Worm (Caenorhabditis elegans) whole organism, mixed stage, embryonic: ENCODE data around the gene Y39G8B.2.

ENCODE experiments used
- M03D4.4 ChIP-seq: sonication (generic microtip); optimal IDR thresholded peaks from 2 replicates; lab custom pipeline; 2017; ENCODE audit warnings: mild to moderate bottlenecking, missing genetic modification characterization, missing compliant biosample characterization
- bed-3 ChIP-seq: fragments of 200-800 bp; sonication (Bioruptor generic); optimal IDR thresholded peaks from 3 replicates; lab custom pipeline; 2018; ENCODE audit warnings: mild to moderate bottlenecking, missing genetic modification characterization, moderate library complexity, missing compliant biosample characterization
- blmp-1 ChIP-seq: fragments of 150-350 bp; optimal IDR thresholded peaks from 2 replicates; lab custom pipeline; 2014; ENCODE audit warnings: missing biosample characterization, missing genetic modification characterization
- ceh-39 ChIP-seq: fragments of 150-350 bp; optimal IDR thresholded peaks from 2 replicates; lab custom pipeline; 2014; ENCODE audit warnings: missing biosample characterization, missing genetic modification characterization
- ceh-43 ChIP-seq: fragments of 200-800 bp; sonication (Bioruptor generic); optimal IDR thresholded peaks from 2 replicates; lab custom pipeline; 2018; ENCODE audit warnings: mild to moderate bottlenecking, missing genetic modification characterization, moderate library complexity, missing compliant biosample characterization
- ceh-83 ChIP-seq: fragments of 200-800 bp; sonication (Bioruptor generic); optimal IDR thresholded peaks from 2 replicates; lab custom pipeline; 2018; ENCODE audit warnings: mild to moderate bottlenecking, missing genetic modification characterization, missing compliant biosample characterization
- ces-1 ChIP-seq: fragments of 150-350 bp; optimal IDR thresholded peaks from 2 replicates; lab custom pipeline; 2014; ENCODE audit warnings: missing biosample characterization, missing genetic modification reagents, missing genetic modification characterization
- cnd-1 ChIP-seq: fragments of 200-800 bp; sonication (Bioruptor generic); optimal IDR thresholded peaks from 2 replicates; lab custom pipeline; 2018; ENCODE audit warnings: mild to moderate bottlenecking, missing genetic modification characterization, missing compliant biosample characterization
- elt-1 ChIP-seq: sonication (generic microtip); optimal IDR thresholded peaks from 2 replicates; lab custom pipeline; 2017; ENCODE audit warnings: missing genetic modification characterization, mild to moderate bottlenecking, missing compliant biosample characterization, antibody characterized with exemption, moderate library complexity, borderline replicate concordance; ENCODE audit not compliant: insufficient read depth
- elt-3 ChIP-seq: fragments of 150-350 bp; optimal IDR thresholded peaks from 2 replicates; lab custom pipeline; 2014; ENCODE audit warnings: missing biosample characterization, missing genetic modification characterization
- flh-1 ChIP-seq: fragments of 200-800 bp; sonication (Bioruptor generic); optimal IDR thresholded peaks from 2 replicates; lab custom pipeline; 2018; ENCODE audit warnings: mild to moderate bottlenecking, missing genetic modification characterization, moderate library complexity, missing compliant biosample characterization
- ham-2 ChIP-seq: fragments of 200-800 bp; sonication (Bioruptor generic); optimal IDR thresholded peaks from 2 replicates; lab custom pipeline; 2018; ENCODE audit warnings: mild to moderate bottlenecking, missing genetic modification characterization, missing compliant biosample characterization
- hlh-1 ChIP-seq: fragments of 150-350 bp; optimal IDR thresholded peaks from 2 replicates; lab custom pipeline; 2014; ENCODE audit warnings: missing biosample characterization, missing genetic modification reagents, missing genetic modification characterization
- lin-13 ChIP-seq: fragments of 150-350 bp; optimal IDR thresholded peaks from 2 replicates; lab custom pipeline; 2014; ENCODE audit warnings: missing biosample characterization, missing genetic modification characterization
- lin-32 ChIP-seq: fragments of 200-800 bp; sonication (Bioruptor generic); optimal IDR thresholded peaks from 2 replicates; lab custom pipeline; 2018; ENCODE audit warnings: mild to moderate bottlenecking, missing genetic modification characterization, missing compliant biosample characterization
- lsy-2 ChIP-seq: fragments of 150-350 bp; optimal IDR thresholded peaks from 2 replicates; lab custom pipeline; 2014; ENCODE audit warnings: missing biosample characterization, missing genetic modification characterization
- mab-5 ChIP-seq: fragments of 150-350 bp; optimal IDR thresholded peaks from 2 replicates; lab custom pipeline; 2014; ENCODE audit warnings: missing biosample characterization, missing genetic modification characterization
- mep-1 ChIP-seq: fragments of 150-350 bp; optimal IDR thresholded peaks from 2 replicates; lab custom pipeline; 2017; ENCODE audit warnings: missing biosample characterization, missing genetic modification reagents, missing genetic modification characterization, inconsistent platforms
- mls-2 ChIP-seq: sonication (generic microtip); optimal IDR thresholded peaks from 2 replicates; lab custom pipeline; 2016; ENCODE audit warnings: mild to moderate bottlenecking, missing genetic modification characterization, moderate library complexity, missing compliant biosample characterization
- nhr-12 ChIP-seq: fragments of 150-350 bp; optimal IDR thresholded peaks from 2 replicates; lab custom pipeline; 2014; ENCODE audit warnings: missing biosample characterization, missing genetic modification characterization
- nhr-2 ChIP-seq: fragments of 150-350 bp; optimal IDR thresholded peaks from 2 replicates; lab custom pipeline; 2014; ENCODE audit warnings: missing biosample characterization, missing genetic modification characterization
- nhr-28 ChIP-seq: fragments of 150-350 bp; optimal IDR thresholded peaks from 2 replicates; lab custom pipeline; 2014; ENCODE audit warnings: missing biosample characterization, missing genetic modification characterization
- nhr-76 ChIP-seq: sonication (generic microtip); optimal IDR thresholded peaks from 2 replicates; lab custom pipeline; 2017; ENCODE audit warnings: missing biosample characterization, missing genetic modification characterization
- pha-4 ChIP-seq: fragments of 150-350 bp; optimal IDR thresholded peaks from 2 replicates; lab custom pipeline; 2018; ENCODE audit warnings: missing biosample characterization, missing genetic modification reagents, missing genetic modification characterization
- sem-2 ChIP-seq: fragments of 200-800 bp; sonication (Bioruptor generic); optimal IDR thresholded peaks from 2 replicates; lab custom pipeline; 2018; ENCODE audit warnings: mild to moderate bottlenecking, missing genetic modification characterization, missing compliant biosample characterization
- snpc-4 ChIP-seq: fragments of 150-350 bp; optimal IDR thresholded peaks from 2 replicates; lab custom pipeline; 2014; ENCODE audit warnings: missing biosample characterization, missing genetic modification characterization
- sptf-1 ChIP-seq: sonication (generic microtip); optimal IDR thresholded peaks from 2 replicates; lab custom pipeline; 2017; ENCODE audit warnings: mild to moderate bottlenecking, missing genetic modification characterization, moderate library complexity, missing compliant biosample characterization
- tbx-8 ChIP-seq: fragments of 200-800 bp; sonication (Bioruptor generic); optimal IDR thresholded peaks from 2 replicates; lab custom pipeline; 2018; ENCODE audit warnings: mild to moderate bottlenecking, missing genetic modification characterization, moderate library complexity, missing compliant biosample characterization
- unc-120 ChIP-seq: sonication (generic microtip); optimal IDR thresholded peaks from 2 replicates; lab custom pipeline; 2017; ENCODE audit warnings: missing genetic modification characterization, missing compliant biosample characterization; ENCODE audit not compliant: poor library complexity, severe bottlenecking
- unc-39 ChIP-seq: fragments of 150-350 bp; optimal IDR thresholded peaks from 2 replicates; lab custom pipeline; 2014; ENCODE audit warnings: missing biosample characterization, missing genetic modification characterization
- zip-8 ChIP-seq: fragments of 150-350 bp; optimal IDR thresholded peaks from 2 replicates; lab custom pipeline; 2014; ENCODE audit warnings: missing biosample characterization, missing genetic modification characterization
- ztf-11 ChIP-seq: fragments of 150-350 bp; optimal IDR thresholded peaks from 2 replicates; lab custom pipeline; 2014; ENCODE audit warnings: missing biosample characterization, missing genetic modification characterization

Y39G8B.2 gene

ce11 chrII:13964325-13964724 lies 11.7 kb downstream of the Y39G8B.2 start:
- TF ChIP-seq mep-1 (tag; lab: Kevin White, UChicago) = no peak
- no peak for TF ChIP-seq unc-39 (tag; lab: Kevin White, UChicago)
- no peak for TF ChIP-seq sem-2 (GFP tag; lab: Kevin White, UChicago)
- TF ChIP-seq ces-1 = no peak
- no peak for TF ChIP-seq nhr-2
- no peak for TF ChIP-seq pha-4 (tag; lab: Kevin White, UChicago)
- no peak for TF ChIP-seq cnd-1 (tag; lab: Kevin White, UChicago)
- no peak for TF ChIP-seq lin-32 (GFP tag; lab: Kevin White, UChicago)
- no peak for TF ChIP-seq ham-2
- no peak for TF ChIP-seq ceh-83
- no peak for TF ChIP-seq nhr-12
- TF ChIP-seq nhr-28 (tag; lab: Kevin White, UChicago) = no peak
- no peak for TF ChIP-seq ztf-11 (tag; lab: Kevin White, UChicago)
- no peak for TF ChIP-seq ceh-43 (GFP tag; lab: Kevin White, UChicago)
- no peak for TF ChIP-seq zip-8 (tag; lab: Kevin White, UChicago)
- TF ChIP-seq blmp-1 (tag; lab: Kevin White, UChicago) = no peak
- TF ChIP-seq hlh-1 (tag; lab: Kevin White, UChicago) = no peak
- no peak for TF ChIP-seq nhr-76 (tag; lab: Kevin White, UChicago)
- TF ChIP-seq lsy-2 = no peak
- TF ChIP-seq tbx-8 (GFP tag; lab: Kevin White, UChicago) = no peak

ce11 chrII:13962319-13962718 lies 13.7 kb downstream of the Y39G8B.2 start, which contains the start of gene rpi-1:
Gene rpi-1, minus strand, starts transcription at chrII:13962419.
- no peak for TF ChIP-seq M03D4.4 (tag; lab: Kevin White, UChicago)
- no peak for TF ChIP-seq flh-1
- TF ChIP-seq lin-32 (GFP tag; lab: Kevin White, UChicago) = no peak
- TF ChIP-seq nhr-2 = no peak
- TF ChIP-seq lin-13 (tag; lab: Kevin White, UChicago) = no peak
- no peak for TF ChIP-seq sptf-1

ce11 chrII:13961567-13961966 lies 14.5 kb downstream of the Y39G8B.2 start:
- TF ChIP-seq elt-1 (tag; lab: Kevin White, UChicago) = no peak
- no peak for TF ChIP-seq nhr-12
- no peak for TF ChIP-seq elt-3 (tag; lab: Kevin White, UChicago)
- TF ChIP-seq flh-1 = no peak

ce11 chrII:13958359-13958758 lies 17.7 kb downstream of the Y39G8B.2 start:
- no peak for TF ChIP-seq sem-2 (GFP tag; lab: Kevin White, UChicago)
- TF ChIP-seq mls-2 (tag; lab: Kevin White, UChicago) = no peak
- TF ChIP-seq ces-1 = no peak
- TF ChIP-seq M03D4.4 (tag; lab: Kevin White, UChicago) = no peak
- no peak for TF ChIP-seq bed-3 (GFP tag; lab: Kevin White, UChicago)
- TF ChIP-seq ceh-43 (GFP tag; lab: Kevin White, UChicago) = no peak
- no peak for TF ChIP-seq nhr-76 (tag; lab: Kevin White, UChicago)
- no peak for TF ChIP-seq unc-39 (tag; lab: Kevin White, UChicago)
- TF ChIP-seq ceh-39 = no peak
- TF ChIP-seq unc-120 (tag; lab: Kevin White, UChicago) = no peak
- no peak for TF ChIP-seq cnd-1 (tag; lab: Kevin White, UChicago)
- TF ChIP-seq nhr-2 = no peak
- no peak for TF ChIP-seq nhr-12
- TF ChIP-seq hlh-1 (tag; lab: Kevin White, UChicago) = no peak

ce11 chrII:13957437-13957836 lies 18.6 kb downstream of the Y39G8B.2 start, which contains the start of gene zip-3:
Gene zip-3, minus strand, starts transcription at chrII:13957457.
- no peak for TF ChIP-seq snpc-4
- no peak for TF ChIP-seq ham-2
- no peak for TF ChIP-seq lin-32 (GFP tag; lab: Kevin White, UChicago)
- no peak for TF ChIP-seq elt-1 (tag; lab: Kevin White, UChicago)
- TF ChIP-seq cnd-1 (tag; lab: Kevin White, UChicago) = no peak
- no peak for TF ChIP-seq nhr-2
- no peak for TF ChIP-seq ztf-11 (tag; lab: Kevin White, UChicago)
- no peak for TF ChIP-seq tbx-8 (GFP tag; lab: Kevin White, UChicago)
- no peak for TF ChIP-seq nhr-76 (tag; lab: Kevin White, UChicago)
- no peak for TF ChIP-seq hlh-1 (tag; lab: Kevin White, UChicago)
- no peak for TF ChIP-seq mab-5 (tag; lab: Kevin White, UChicago)
- no peak for TF ChIP-seq ceh-43 (GFP tag; lab: Kevin White, UChicago)
- no peak for TF ChIP-seq sem-2 (GFP tag; lab: Kevin White, UChicago)
